Worm (Caenorhabditis elegans): ENCODE data around the gene F54E2.9.

The F54E2.9 gene

DNA sequence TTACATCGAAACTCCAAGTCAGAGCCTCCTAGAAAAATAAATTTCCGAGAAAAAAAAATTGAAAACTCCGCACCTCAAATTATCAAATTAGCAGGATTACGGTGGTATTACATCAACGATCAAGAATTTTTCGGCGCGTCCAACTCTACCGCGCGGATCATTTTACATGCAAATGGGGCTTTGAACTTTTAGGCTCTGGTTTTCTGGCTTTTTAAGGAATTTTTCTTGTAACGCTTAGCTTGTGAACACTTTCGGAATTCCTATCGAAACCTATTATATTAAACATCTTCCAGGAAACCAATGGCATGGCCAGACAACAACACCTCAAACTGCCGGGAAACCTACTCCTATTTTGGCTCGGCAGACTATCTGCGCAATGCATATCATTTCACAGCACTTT, 42.2 kb downstream of the F54E2.9 start, which contains the start of gene srh-56:
srh-56 (plus strand) TSS at position 301 of the 400 bp plus-strand sequence.
- no peak for TF ChIP-seq him-1 (tag; optimal IDR thresholded peaks at IDR 0.05)
- TF ChIP-seq W03F9.2 (tag; optimal IDR thresholded peaks at IDR 0.05), result no peak
- TF ChIP-seq dao-5 (tag; optimal IDR thresholded peaks at IDR 0.05), result no peak

ce11 chrV:2769754-2770153, 44.0 kb downstream of the F54E2.9 start, which contains the start of gene dhs-15:
Gene dhs-15, minus strand, starts transcription at chrV:2769854.
- TF ChIP-seq him-1 (tag; optimal IDR thresholded peaks at IDR 0.05) (no peak), dao-5 (tag; optimal IDR thresholded peaks at IDR 0.05) (no peak), W03F9.2 (tag; optimal IDR thresholded peaks at IDR 0.05) (no peak)

ce11 chrV:2767465-2767864, 46.3 kb downstream of the F54E2.9 start, which contains the start of gene R05D8.9:
Gene R05D8.9, minus strand, starts transcription at chrV:2767565.
- TF ChIP-seq him-1 (tag; optimal IDR thresholded peaks at IDR 0.05), result no peak
- TF ChIP-seq dao-5 (tag; optimal IDR thresholded peaks at IDR 0.05), result no peak
- no peak for TF ChIP-seq W03F9.2 (tag; optimal IDR thresholded peaks at IDR 0.05)

- TF ChIP-seq W03F9.2 (tag; optimal IDR thresholded peaks at IDR 0.05) (no peak), dao-5 (tag; optimal IDR thresholded peaks at IDR 0.05) (no peak), him-1 (tag; optimal IDR thresholded peaks at IDR 0.05) (no peak)
Measured at ce11 chrV:2765052-2765451, 48.7 kb downstream of the F54E2.9 start, which contains the start of gene dhs-14. Gene dhs-14, minus strand, starts transcription at chrV:2765200.

DNA sequence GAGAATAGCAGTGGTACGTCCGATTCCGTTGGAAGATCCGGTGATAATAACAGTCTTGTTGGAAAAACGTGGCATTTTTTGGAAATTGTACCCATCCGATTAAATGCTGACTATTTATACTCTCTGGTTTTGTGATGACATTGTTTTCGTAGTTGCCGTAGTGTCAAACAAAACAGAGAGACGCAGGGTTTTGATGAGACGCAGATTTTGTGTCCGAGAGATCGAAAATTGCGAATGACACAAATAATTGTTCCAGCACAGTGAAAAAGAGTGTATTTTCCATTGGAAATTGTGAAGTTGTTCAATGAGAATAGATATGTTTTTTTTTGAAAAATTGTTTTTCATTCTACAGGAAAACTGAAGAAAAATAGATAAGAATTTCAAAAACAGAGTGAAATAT, 50.7 kb downstream of the F54E2.9 start, which contains the start of gene R05D8.7:
R05D8.7 (minus strand) TSS at position 104 of the 400 bp plus-strand sequence.
- TF ChIP-seq dao-5 (tag; optimal IDR thresholded peaks at IDR 0.05), result no peak
- no peak for TF ChIP-seq W03F9.2 (tag; optimal IDR thresholded peaks at IDR 0.05)
- no peak for TF ChIP-seq him-1 (tag; optimal IDR thresholded peaks at IDR 0.05)
